Fruit fly (Drosophila melanogaster): ENCODE results near the gene CG14434.

Gene CG14434

DNA sequence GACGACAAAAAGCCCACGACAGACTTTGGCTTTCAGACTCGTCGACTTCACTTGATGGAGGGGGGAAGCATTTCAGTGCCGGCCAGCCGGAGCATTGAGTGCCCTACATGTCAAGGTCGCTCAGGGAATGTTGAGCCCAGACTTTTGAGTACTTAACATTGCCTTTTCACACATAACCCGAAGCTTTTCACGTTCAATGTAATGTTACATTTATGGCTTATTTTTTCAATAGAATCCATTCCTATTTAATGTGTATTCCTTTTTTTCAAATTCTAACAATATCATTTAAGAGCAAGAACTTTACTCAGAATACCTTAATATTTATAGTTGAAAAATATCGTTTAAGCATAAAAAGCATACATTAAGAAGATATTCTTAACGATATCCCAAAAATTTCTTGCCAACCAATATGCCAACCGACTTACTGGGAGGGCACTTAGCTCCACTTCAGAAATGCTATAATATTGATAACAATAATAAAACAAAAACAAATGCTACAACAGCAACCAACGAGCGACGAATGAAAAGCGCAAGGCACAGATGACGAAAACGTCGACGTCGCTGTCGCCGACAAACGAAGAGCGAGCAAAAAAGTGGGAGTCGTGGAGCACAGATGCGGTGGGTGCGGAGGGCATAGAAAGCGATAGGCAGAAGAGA, 7.1 kb downstream of the CG14434 start (continued):
- TF ChIP-seq CG13894 (tag; optimal IDR thresholded peaks at IDR 0.05) (peak; percentile 38), Bdp1 (GFP tag; optimal IDR thresholded peaks at IDR 0.05) (no peak), CG10147 (GFP tag; optimal IDR thresholded peaks at IDR 0.05) (peak; percentile 82), NK7.1 (GFP tag; optimal IDR thresholded peaks at IDR 0.05) (no peak), gce (GFP tag; IDR thresholded peaks at IDR 0.05) (0 out of 3 replicates have a peak, but pooled peaks have one; percentile 26), dmrt99B (tag; optimal IDR thresholded peaks at IDR 0.05) (peak; percentile 76), NfI (GFP tag; optimal IDR thresholded peaks at IDR 0.05) (no peak), CG10366 (GFP tag; IDR thresholded peaks at IDR 0.05) (no peak), seq (GFP tag; IDR thresholded peaks at IDR 0.05) (0 out of 2 replicates have a peak, but pooled peaks have one; percentile 10), CG4328 (GFP tag; optimal IDR thresholded peaks at IDR 0.05) (peak; percentile 75), Poxn (GFP tag; IDR thresholded peaks at IDR 0.05) (no peak), Hr78 (GFP tag; optimal IDR thresholded peaks at IDR 0.05) (no peak), nmo (GFP tag; optimal IDR thresholded peaks at IDR 0.05) (peak; percentile 63), Six4 (GFP tag; optimal IDR thresholded peaks at IDR 0.05) (peak; percentile 70), zfh2 (GFP tag; optimal IDR thresholded peaks at IDR 0.05) (no peak), CG2875 (GFP tag; optimal IDR thresholded peaks at IDR 0.05) (no peak), CG17359 (tag; optimal IDR thresholded peaks at IDR 0.05) (peak; percentile 76), Vsx1 (GFP tag; optimal IDR thresholded peaks at IDR 0.05) (peak; percentile 57), CG11093 (GFP tag; IDR thresholded peaks at IDR 0.05) (peak; percentile 75), CG2678 (tag; optimal IDR thresholded peaks at IDR 0.05) (peak; percentile 92), inv (GFP tag; IDR thresholded peaks at IDR 0.05; ENCODE audit: partially characterized antibody) (no peak), NFAT (GFP tag; IDR thresholded peaks at IDR 0.05) (peak; percentile 64; the same call in 1 of the 2 replicates), CG15514 (GFP tag; optimal IDR thresholded peaks at IDR 0.05) (peak; percentile 26), CG8281 (tag; optimal IDR thresholded peaks at IDR 0.05) (peak; percentile 66), CkIIα-i1 (GFP tag; IDR thresholded peaks at IDR 0.05) (0 out of 2 replicates have a peak, but pooled peaks have one; percentile 46), kni (GFP tag; optimal IDR thresholded peaks at IDR 0.05) (peak; percentile 41), CG4820 (GFP tag; optimal IDR thresholded peaks at IDR 0.05) (peak; percentile 78), chif (GFP tag; optimal IDR thresholded peaks at IDR 0.05) (peak in 1 of 2 experiments; percentile 42), prd (optimal IDR thresholded peaks at IDR 0.05) (no peak), prd (GFP tag; IDR thresholded peaks at IDR 0.05) (peak; percentile 83), Chrac-16 (GFP tag; optimal IDR thresholded peaks at IDR 0.05) (no peak), CG16813 (GFP tag; IDR thresholded peaks at IDR 0.05; ENCODE audit: partially characterized antibody) (no peak), ac (GFP tag; optimal IDR thresholded peaks at IDR 0.05) (no peak), Usf (GFP tag; optimal IDR thresholded peaks at IDR 0.05) (peak; percentile 33), Mad (GFP tag; optimal IDR thresholded peaks at IDR 0.05) (no peak), CG11085 (GFP tag; IDR thresholded peaks at IDR 0.05) (peak; percentile 67; the same call in 1 of the 2 replicates), Nf-YC (tag; optimal IDR thresholded peaks at IDR 0.05) (peak; percentile 74), Hmr (GFP tag; optimal IDR thresholded peaks at IDR 0.05) (peak; percentile 41), HLH4C (GFP tag; IDR thresholded peaks at IDR 0.05; ENCODE audit: partially characterized antibody) (no peak), PHDP (tag; optimal IDR thresholded peaks at IDR 0.05) (peak; percentile 30), CG10209 (GFP tag; optimal IDR thresholded peaks at IDR 0.05) (peak; percentile 85), hkb (optimal IDR thresholded peaks at IDR 0.05) (no peak), hkb (GFP tag; IDR thresholded peaks at IDR 0.05) (peak; percentile 65; the same call in 1 of the 2 replicates), Hr39 (optimal IDR thresholded peaks at IDR 0.05) (no peak), luna (GFP tag; optimal IDR thresholded peaks at IDR 0.05) (no peak), Gug (GFP tag; IDR thresholded peaks at IDR 0.05) (peak; percentile 76), CG7556 (GFP tag; optimal IDR thresholded peaks at IDR 0.05) (peak; percentile 72), dmrt11E (tag; optimal IDR thresholded peaks at IDR 0.05) (no peak), gt (GFP tag; IDR thresholded peaks at IDR 0.05) (no peak), Ets65A (GFP tag) (peak; percentile 98)
